Worm (Caenorhabditis elegans) whole organism, L4 larva: Measurements from ENCODE around the gene F37A4.1.

Experiments
- ZK546.5 ChIP-seq, 2 experiments: sonication (generic microtip); optimal IDR thresholded peaks; 2 replicates each; lab custom pipeline; 2017; ENCODE audit warnings: missing biosample characterization in 2 of 2, missing genetic modification characterization in 2 of 2
- aly-2 ChIP-seq: sonication (generic microtip); optimal IDR thresholded peaks from 2 replicates; lab custom pipeline; 2018; ENCODE audit warnings: missing biosample characterization, missing genetic modification characterization
- dpl-1 ChIP-seq: fragments of 150-350 bp; optimal IDR thresholded peaks from 2 replicates; lab custom pipeline; 2014; ENCODE audit warnings: missing biosample characterization, missing genetic modification reagents, missing genetic modification characterization
- fkh-10 ChIP-seq: fragments of 150-350 bp; optimal IDR thresholded peaks from 2 replicates; lab custom pipeline; 2014; ENCODE audit warnings: missing biosample characterization, missing genetic modification reagents, missing genetic modification characterization
- fos-1 ChIP-seq: fragments of 150-350 bp; optimal IDR thresholded peaks from 2 replicates; lab custom pipeline; 2014; ENCODE audit warnings: missing biosample characterization, missing genetic modification characterization
- lin-39 ChIP-seq: fragments of 150-350 bp; optimal IDR thresholded peaks from 2 replicates; lab custom pipeline; 2014; ENCODE audit warnings: missing biosample characterization, missing genetic modification reagents, missing genetic modification characterization
- lsy-2 ChIP-seq, 2 experiments: fragments of 150-350 bp in 1 of 2; sonication (generic microtip) in 1 of 2; optimal IDR thresholded peaks; 2 replicates each; lab custom pipeline; 2014 to 2017; ENCODE audit warnings: missing biosample characterization in 2 of 2, missing genetic modification characterization in 2 of 2
- nhr-6 ChIP-seq: fragments of 150-350 bp; optimal IDR thresholded peaks from 2 replicates; lab custom pipeline; 2014; ENCODE audit warnings: missing biosample characterization, missing genetic modification characterization
- spr-3 ChIP-seq: fragments of 200-800 bp; sonication (Bioruptor generic); optimal IDR thresholded peaks from 2 replicates; lab custom pipeline; 2018; ENCODE audit warnings: mild to moderate bottlenecking, missing genetic modification characterization, missing compliant biosample characterization
- unc-39 ChIP-seq: sonication (generic microtip); optimal IDR thresholded peaks from 2 replicates; lab custom pipeline; 2017; ENCODE audit warnings: missing biosample characterization, missing genetic modification characterization
- unc-62 ChIP-seq, 3 experiments: fragments of 150-350 bp in 1 of 3; sonication (generic microtip); optimal IDR thresholded peaks in 2 of 3; peaks in 1 of 3; 1 replicate in 1 of 3; 2 replicates in 2 of 3; lab custom pipeline; 2014 to 2017; ENCODE audit warnings: missing biosample characterization in 3 of 3, missing genetic modification characterization in 3 of 3, missing genetic modification reagents in 3 of 3, missing genotype in 1 of 3
- zag-1 ChIP-seq: fragments of 150-350 bp; optimal IDR thresholded peaks from 2 replicates; lab custom pipeline; 2014; ENCODE audit warnings: missing biosample characterization, missing genetic modification characterization

DNA sequence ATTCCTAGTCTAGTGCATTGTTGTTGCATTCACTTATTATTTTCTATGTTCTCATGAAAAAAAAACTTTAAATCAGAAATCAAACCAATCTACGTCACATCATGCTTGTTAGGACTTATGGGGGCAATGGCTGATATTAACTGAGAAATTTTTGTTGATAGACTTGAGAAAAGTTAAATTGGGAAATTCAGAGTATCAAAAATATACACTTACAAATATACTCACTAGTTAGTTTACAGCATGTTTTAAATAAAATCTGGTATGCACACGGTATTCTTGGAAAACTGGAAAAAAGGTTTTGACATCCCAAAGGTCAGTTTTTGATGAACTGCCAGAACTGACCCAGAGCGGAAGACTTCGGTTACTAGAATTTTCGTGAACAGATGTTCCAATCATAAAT lies 42.2 kb upstream of the F37A4.1 start:
- TF ChIP-seq dpl-1 (GFP tag; lab: Kevin White, UChicago): no peak
- TF ChIP-seq nhr-6 (tag; lab: Kevin White, UChicago): no peak
- TF ChIP-seq unc-39: no peak
- TF ChIP-seq unc-62 (GFP tag; optimal IDR thresholded peaks at IDR 0.05 in 1 of 2; lab: Kevin White, UChicago): peak in 1 of 2 experiments; percentile 93
- no peak for TF ChIP-seq unc-62 (tag; optimal IDR thresholded peaks at IDR 0.05; lab: Kevin White, UChicago)
- TF ChIP-seq aly-2 (tag; lab: Kevin White, UChicago): no peak
- TF ChIP-seq lsy-2 (tag; optimal IDR thresholded peaks at IDR 0.05; lab: Kevin White, UChicago): no peak
- no peak for TF ChIP-seq ZK546.5 (tag; optimal IDR thresholded peaks at IDR 0.05; lab: Kevin White, UChicago)
- no peak for TF ChIP-seq zag-1 (tag; lab: Kevin White, UChicago)
- TF ChIP-seq fkh-10 (GFP tag; lab: Kevin White, UChicago): no peak
- TF ChIP-seq fos-1 (tag; lab: Kevin White, UChicago): no peak
- no peak for TF ChIP-seq spr-3 (GFP tag; lab: Kevin White, UChicago)
- no peak for TF ChIP-seq lin-39 (tag; lab: Kevin White, UChicago)
